Worm (Caenorhabditis elegans) whole organism, young adult: Measurements from ENCODE around the gene Y49F6B.14.

Experiments
- B0019.2 ChIP-seq: fragments of 200-800 bp; sonication (Bioruptor generic); conservative IDR thresholded peaks from 2 replicates; pipeline ENCODE4 v1.3.6; 2022; ENCODE audit warnings: missing genetic modification reagents, missing genetic modification characterization, missing compliant biosample characterization
- B0035.1 ChIP-seq: sonication (generic microtip); optimal IDR thresholded peaks from 2 replicates; lab custom pipeline; 2016; ENCODE audit warnings: missing genetic modification characterization, mild to moderate bottlenecking, missing compliant biosample characterization, missing genotype, missing genetic modification reagents
- B0336.3 ChIP-seq: fragments of 200-800 bp; sonication (Bioruptor generic); IDR thresholded peaks from 2 replicates; pipeline ENCODE4 v1.3.6; 2022; ENCODE audit warnings: missing genetic modification characterization, missing compliant biosample characterization
- C06A6.2 ChIP-seq: fragments of 200-800 bp; sonication (Bioruptor generic); conservative IDR thresholded peaks from 2 replicates; pipeline ENCODE4 v1.3.6; 2022; ENCODE audit warnings: missing genetic modification characterization, missing compliant biosample characterization
- D2030.7 ChIP-seq: fragments of 200-800 bp; sonication (Bioruptor generic); IDR thresholded peaks from 2 replicates; pipeline ENCODE4 v1.3.6; 2022; ENCODE audit warnings: missing genetic modification reagents, missing genetic modification characterization, missing compliant biosample characterization
- F23B12.7 ChIP-seq: sonication (generic microtip); optimal IDR thresholded peaks from 2 replicates; lab custom pipeline; 2017; ENCODE audit warnings: missing genetic modification characterization, mild to moderate bottlenecking, missing compliant biosample characterization, antibody characterized with exemption, moderate library complexity; ENCODE audit not compliant: insufficient read depth
- F52B5.7 ChIP-seq: sonication (generic microtip); optimal IDR thresholded peaks from 2 replicates; lab custom pipeline; 2016; ENCODE audit warnings: mild to moderate bottlenecking, missing genetic modification characterization, missing compliant biosample characterization
- K12H6.12 ChIP-seq: fragments of 200-800 bp; sonication (Bioruptor generic); optimal IDR thresholded peaks from 2 replicates; lab custom pipeline; 2018; ENCODE audit warnings: mild to moderate bottlenecking, missing genetic modification characterization, missing compliant biosample characterization
- Y53G8AR.9 ChIP-seq: fragments of 200-800 bp; sonication (Bioruptor generic); conservative IDR thresholded peaks from 2 replicates; pipeline ENCODE4 v1.3.6; 2022; ENCODE audit warnings: missing genetic modification reagents, missing genetic modification characterization, missing compliant biosample characterization
- Y95B8A.8 ChIP-seq: fragments of 200-800 bp; sonication (Bioruptor generic); IDR thresholded peaks from 2 replicates; pipeline ENCODE4 v1.3.6; 2022; ENCODE audit warnings: missing genetic modification reagents, missing genetic modification characterization, missing compliant biosample characterization
- akir-1 ChIP-seq: fragments of 200-800 bp; sonication (Bioruptor generic); optimal IDR thresholded peaks from 2 replicates; lab custom pipeline; 2018; ENCODE audit warnings: mild to moderate bottlenecking, missing genetic modification characterization, moderate library complexity, missing compliant biosample characterization
- attf-3 ChIP-seq: fragments of 200-800 bp; sonication (Bioruptor generic); conservative IDR thresholded peaks from 2 replicates; pipeline ENCODE4 v1.3.6; 2022; ENCODE audit warnings: missing genetic modification reagents, missing genetic modification characterization, missing compliant biosample characterization
- attf-6 ChIP-seq: fragments of 200-800 bp; sonication (Bioruptor generic); IDR thresholded peaks from 2 replicates; pipeline ENCODE4 v1.3.6; 2022; ENCODE audit warnings: missing genetic modification reagents, missing genetic modification characterization, missing compliant biosample characterization
- bed-2 ChIP-seq: fragments of 200-800 bp; sonication (Bioruptor generic); IDR thresholded peaks from 2 replicates; pipeline ENCODE4 v1.3.6; 2022; ENCODE audit warnings: missing genetic modification reagents, missing genetic modification characterization, missing compliant biosample characterization
- ceh-40 ChIP-seq: fragments of 200-800 bp; sonication (Bioruptor generic); IDR thresholded peaks from 2 replicates; pipeline ENCODE4 v1.3.6; 2022; ENCODE audit warnings: missing genetic modification characterization, missing compliant biosample characterization
- ceh-91 ChIP-seq: fragments of 200-800 bp; sonication (Bioruptor generic); IDR thresholded peaks from 2 replicates; pipeline ENCODE4 v1.3.6; 2022; ENCODE audit warnings: missing genetic modification reagents, missing genetic modification characterization, missing compliant biosample characterization
- chd-7 ChIP-seq: sonication (generic microtip); optimal IDR thresholded peaks from 2 replicates; lab custom pipeline; 2016; ENCODE audit warnings: mild to moderate bottlenecking, missing genetic modification characterization, moderate library complexity, missing compliant biosample characterization
- dox-1 ChIP-seq: fragments of 200-800 bp; sonication (Bioruptor generic); IDR thresholded peaks from 2 replicates; pipeline ENCODE4 v1.3.6; 2022; ENCODE audit warnings: missing genetic modification reagents, missing genetic modification characterization, missing compliant biosample characterization
- efl-1 ChIP-seq: fragments of 150-350 bp; optimal IDR thresholded peaks from 2 replicates; lab custom pipeline; 2014; ENCODE audit warnings: missing biosample characterization, missing genetic modification reagents, missing genetic modification characterization
- egrh-3 ChIP-seq: fragments of 200-800 bp; sonication (Bioruptor generic); IDR thresholded peaks from 2 replicates; pipeline ENCODE4 v1.3.6; 2022; ENCODE audit warnings: missing genetic modification reagents, missing genetic modification characterization, missing compliant biosample characterization
- ekl-4 ChIP-seq: fragments of 200-800 bp; sonication (Bioruptor generic); IDR thresholded peaks from 2 replicates; pipeline ENCODE4 v1.3.6; 2022; ENCODE audit warnings: missing genetic modification reagents, missing genetic modification characterization, missing compliant biosample characterization
- hmg-20 ChIP-seq: fragments of 200-800 bp; sonication (Bioruptor generic); IDR thresholded peaks from 2 replicates; pipeline ENCODE4 v1.3.6; 2022; ENCODE audit warnings: missing genetic modification reagents, missing genetic modification characterization, missing compliant biosample characterization
- let-607 ChIP-seq, 2 experiments: fragments of 200-800 bp in 1 of 2; sonication (Bioruptor generic) in 1 of 2; sonication (generic microtip) in 1 of 2; optimal IDR thresholded peaks; 2 replicates each; lab custom pipeline; 2016 to 2018; ENCODE audit warnings: mild to moderate bottlenecking in 2 of 2, missing compliant biosample characterization in 2 of 2, missing genetic modification characterization in 2 of 2, moderate library complexity in 2 of 2, missing genotype in 1 of 2
- lin-26 ChIP-seq: fragments of 200-800 bp; sonication (Bioruptor generic); IDR thresholded peaks from 2 replicates; pipeline ENCODE4 v1.3.6; 2022; ENCODE audit warnings: missing genetic modification reagents, missing genetic modification characterization, missing compliant biosample characterization
- madf-6 ChIP-seq: fragments of 200-800 bp; sonication (Bioruptor generic); IDR thresholded peaks from 2 replicates; pipeline ENCODE4 v1.3.6; 2022; ENCODE audit warnings: missing genetic modification reagents, missing genetic modification characterization, missing compliant biosample characterization
- mcd-1 ChIP-seq: fragments of 200-800 bp; sonication (Bioruptor generic); IDR thresholded peaks from 2 replicates; pipeline ENCODE4 v1.3.6; 2022; ENCODE audit warnings: missing genetic modification reagents, missing genetic modification characterization, missing compliant biosample characterization
- nfyb-1 ChIP-seq: fragments of 200-800 bp; sonication (Bioruptor generic); IDR thresholded peaks from 2 replicates; pipeline ENCODE4 v1.3.6; 2022; ENCODE audit warnings: missing genetic modification reagents, missing genetic modification characterization, missing compliant biosample characterization
- nhr-80 ChIP-seq: sonication (generic microtip); optimal IDR thresholded peaks from 2 replicates; lab custom pipeline; 2016; ENCODE audit warnings: missing genetic modification characterization, missing compliant biosample characterization
- pbrm-1 ChIP-seq: fragments of 200-800 bp; sonication (Bioruptor generic); IDR thresholded peaks from 2 replicates; pipeline ENCODE4 v1.3.6; 2022; ENCODE audit warnings: missing genetic modification reagents, missing genetic modification characterization, missing compliant biosample characterization
- sdz-38 ChIP-seq: sonication (generic microtip); optimal IDR thresholded peaks from 2 replicates; lab custom pipeline; 2016; ENCODE audit warnings: missing genotype, missing genetic modification characterization, missing compliant biosample characterization
- unc-130 ChIP-seq: sonication (generic microtip); optimal IDR thresholded peaks from 2 replicates; lab custom pipeline; 2016; ENCODE audit warnings: missing genetic modification reagents, missing genetic modification characterization, missing compliant biosample characterization
- zfh-2 ChIP-seq: fragments of 200-800 bp; sonication (Bioruptor generic); conservative IDR thresholded peaks from 2 replicates; pipeline ENCODE4 v1.3.6; 2022; ENCODE audit warnings: missing genetic modification reagents, missing genetic modification characterization, missing compliant biosample characterization

The Y49F6B.14 gene

DNA sequence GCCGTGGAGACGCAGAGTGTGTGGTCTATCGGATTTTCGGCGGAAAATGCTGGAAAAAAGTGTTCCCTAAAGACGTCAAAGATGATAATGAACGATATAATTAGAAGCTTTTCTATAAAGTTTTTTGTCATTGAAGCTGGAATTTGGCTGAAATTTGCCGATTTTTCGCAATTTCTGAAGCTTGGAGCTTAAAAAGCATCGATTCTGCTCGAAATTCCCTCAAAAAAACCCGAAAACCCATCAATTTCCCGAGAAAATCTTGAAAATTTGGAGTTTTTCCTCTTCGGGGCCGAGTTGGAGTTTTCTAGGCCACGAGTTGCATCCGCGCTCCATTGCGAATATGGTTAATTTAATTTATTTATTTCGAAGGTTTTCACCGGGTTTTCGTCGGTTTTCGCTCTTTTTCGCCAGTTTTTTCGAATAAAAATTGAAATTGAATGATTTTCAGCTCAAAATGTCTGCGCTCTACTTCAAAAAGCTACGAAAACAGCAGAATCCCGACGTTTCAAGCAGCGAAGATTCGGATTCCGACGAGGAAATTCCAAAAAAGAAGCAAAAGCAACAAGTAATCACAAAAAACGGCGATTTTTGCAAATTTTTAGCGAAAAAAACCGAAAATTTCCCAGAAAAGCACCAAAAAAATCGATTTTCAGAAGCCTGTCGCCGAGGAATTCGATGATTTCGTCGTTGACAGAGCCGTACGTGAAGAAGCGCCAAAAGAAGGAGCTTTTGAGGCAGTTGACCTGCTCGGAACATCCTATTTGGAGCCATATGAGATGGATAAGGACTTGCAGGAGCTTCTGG is 12.6 kb downstream of the Y49F6B.14 start, which contains the start of the genes col-71 and Y49F6B.2 (continued):
- TF ChIP-seq madf-6 (peak; percentile 63), ceh-40 (GFP tag; lab: Robert Waterston, UW) (no peak), let-607 (tag; optimal IDR thresholded peaks at IDR 0.05; lab: Kevin White, UChicago) (peak in 1 of 2 experiments; percentile 52), bed-2 (GFP tag; lab: Robert Waterston, UW) (peak; percentile 59; the same call in 1 of the 2 replicates), B0019.2 (no peak), C06A6.2 (GFP tag; lab: Robert Waterston, UW) (no peak), D2030.7 (GFP tag; lab: Robert Waterston, UW) (peak; percentile 46), efl-1 (GFP tag; lab: Kevin White, UChicago) (peak; percentile 27), B0035.1 (no peak), hmg-20 (GFP tag; lab: Robert Waterston, UW) (0 out of 2 replicates have a peak, but pooled peaks have one; percentile 7), sdz-38 (tag; lab: Kevin White, UChicago) (no peak), Y53G8AR.9 (peak; percentile 65; the same call in 1 of the 2 replicates), dox-1 (GFP tag; lab: Robert Waterston, UW) (peak; percentile 92), nhr-80 (peak; percentile 21), ekl-4 (GFP tag; lab: Robert Waterston, UW) (0 out of 2 replicates have a peak, but pooled peaks have one; percentile 55), pbrm-1 (GFP tag; lab: Robert Waterston, UW) (peak; percentile 58; the same call in 1 of the 2 replicates), chd-7 (tag; lab: Kevin White, UChicago) (no peak), Y95B8A.8 (GFP tag; lab: Robert Waterston, UW) (no peak), akir-1 (GFP tag; lab: Kevin White, UChicago) (no peak), K12H6.12 (tag; lab: Kevin White, UChicago) (peak; percentile 44), ceh-91 (GFP tag; lab: Robert Waterston, UW) (peak; percentile 55)

DNA sequence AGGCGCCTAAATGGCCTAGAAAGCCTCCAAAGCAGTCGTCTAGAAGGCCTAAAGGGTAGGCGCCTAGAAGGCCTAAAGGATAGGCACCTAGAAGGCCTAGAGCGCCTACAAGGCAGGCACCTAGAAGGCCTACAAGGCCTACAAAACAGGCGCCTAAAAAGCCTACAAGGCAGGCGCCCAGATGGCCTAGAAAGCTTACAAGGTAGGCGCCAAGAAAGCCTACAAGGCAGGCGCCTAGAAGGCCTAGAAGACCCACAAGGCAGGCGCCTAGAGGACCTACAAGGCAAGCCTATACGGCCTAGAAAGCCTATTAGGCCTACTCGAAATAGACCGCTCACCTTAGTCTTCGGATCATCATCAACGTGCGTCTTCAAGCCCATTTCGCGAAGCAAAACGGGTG is 13.3 kb downstream of the Y49F6B.14 start:
- no peak for TF ChIP-seq unc-130 (GFP tag; lab: Kevin White, UChicago)
- TF ChIP-seq attf-6 (GFP tag; lab: Robert Waterston, UW): 0 out of 2 replicates have a peak, but pooled peaks have one; percentile 9

DNA sequence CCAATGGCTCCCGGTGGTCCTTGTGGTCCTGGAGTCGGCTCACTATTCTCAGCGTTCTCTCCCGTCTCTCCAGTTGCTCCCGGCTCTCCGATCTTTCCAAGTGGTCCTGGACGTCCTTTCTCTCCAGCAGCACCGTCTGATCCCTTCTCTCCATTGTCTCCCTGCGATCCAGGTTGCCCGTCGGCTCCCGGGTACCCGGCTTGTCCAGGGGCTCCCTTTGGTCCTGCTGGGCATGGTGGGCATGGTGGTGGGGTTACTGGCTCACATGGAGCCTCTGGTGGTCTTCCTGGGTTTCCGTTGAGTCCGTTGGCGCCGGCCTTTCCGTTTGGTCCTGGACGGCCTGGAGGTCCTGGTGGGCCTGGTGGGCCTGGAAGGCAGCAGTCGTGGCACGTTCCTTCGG is 14.9 kb downstream of the Y49F6B.14 start:
- TF ChIP-seq F23B12.7 (tag; lab: Kevin White, UChicago) (no peak), nfyb-1 (GFP tag; lab: Robert Waterston, UW) (0 out of 2 replicates have a peak, but pooled peaks have one; percentile 26), egrh-3 (GFP tag; lab: Robert Waterston, UW) (peak; percentile 88), mcd-1 (GFP tag; lab: Robert Waterston, UW) (0 out of 2 replicates have a peak, but pooled peaks have one; percentile 14), F52B5.7 (tag; lab: Kevin White, UChicago) (no peak), lin-26 (GFP tag; lab: Robert Waterston, UW) (peak; percentile 58; the same call in 1 of the 2 replicates), zfh-2 (peak; percentile 88)

DNA sequence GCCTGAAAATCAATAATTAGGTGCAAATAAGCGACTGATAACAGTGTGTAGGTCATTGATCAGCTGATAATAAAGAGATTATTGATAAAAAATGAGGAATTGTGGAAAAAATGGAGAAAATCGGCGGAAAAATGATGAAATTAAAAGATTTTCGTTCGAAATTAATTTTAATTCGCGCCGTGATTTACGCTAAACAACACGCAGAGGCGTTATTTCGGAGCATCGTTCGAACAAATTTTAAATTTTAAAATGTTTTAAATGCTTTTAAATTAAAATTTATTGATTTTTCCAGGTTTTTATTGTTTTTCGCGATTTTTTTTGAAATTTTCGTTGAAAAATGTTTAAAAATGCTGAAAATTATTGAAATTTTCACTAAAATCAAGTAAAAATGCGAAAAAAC is 15.9 kb downstream of the Y49F6B.14 start, which contains the start of gene Y49F6B.9:
Gene Y49F6B.9, minus strand, starts transcription at position 2 of the 400 bp plus-strand sequence.
- TF ChIP-seq efl-1 (GFP tag; lab: Kevin White, UChicago) (peak; percentile 40), attf-3 (GFP tag; lab: Robert Waterston, UW) (peak; percentile 85), B0336.3 (GFP tag; lab: Robert Waterston, UW) (no peak)
